Worm (Caenorhabditis elegans): Measurements from ENCODE around the gene D1046.4.

ce11 chrIV:8918790-8919189 lies 14.9 kb upstream of the D1046.4 start, which contains the start of gene rap-1:
- no peak for TF ChIP-seq nhr-12 (tag; optimal IDR thresholded peaks at IDR 0.05)
- TF ChIP-seq elt-3 (tag; optimal IDR thresholded peaks at IDR 0.05): no peak
- TF ChIP-seq nhr-28 (tag; optimal IDR thresholded peaks at IDR 0.05): no peak
- TF ChIP-seq M03D4.4 (tag; optimal IDR thresholded peaks at IDR 0.05): no peak
- TF ChIP-seq lin-13 (tag; optimal IDR thresholded peaks at IDR 0.05): no peak
- TF ChIP-seq nhr-76 (tag; optimal IDR thresholded peaks at IDR 0.05): no peak

All from whole organism, mixed stage, embryonic.